Worm (Caenorhabditis elegans) whole organism, L1 larva: ENCODE data around the gene eif-2Bdelta.

Source experiments
- C16A3.4 ChIP-seq: fragments of 150-350 bp; optimal IDR thresholded peaks from 2 replicates; lab custom pipeline; 2014; ENCODE audit warnings: missing biosample characterization, missing genetic modification characterization
- Y116A8C.19 ChIP-seq: sonication (generic microtip); optimal IDR thresholded peaks from 2 replicates; lab custom pipeline; 2016; ENCODE audit warnings: missing compliant biosample characterization, missing genetic modification characterization, borderline replicate concordance
- aha-1 ChIP-seq: fragments of 150-350 bp; optimal IDR thresholded peaks from 2 replicates; lab custom pipeline; 2014; ENCODE audit warnings: missing biosample characterization, missing genetic modification characterization
- aly-2 ChIP-seq: fragments of 150-350 bp; optimal IDR thresholded peaks from 2 replicates; lab custom pipeline; 2014; ENCODE audit warnings: missing biosample characterization, missing genetic modification characterization
- ama-1 ChIP-seq: fragments of 150-350 bp; optimal IDR thresholded peaks from 2 replicates; lab custom pipeline; 2014
- ceh-63 ChIP-seq: fragments of 200-800 bp; sonication (Bioruptor generic); optimal IDR thresholded peaks from 2 replicates; lab custom pipeline; 2018; ENCODE audit warnings: mild to moderate bottlenecking, missing genetic modification characterization, missing compliant biosample characterization
- ceh-82 ChIP-seq, 3 experiments: fragments of 150-350 bp in 1 of 3; sonication (generic microtip) in 2 of 3; optimal IDR thresholded peaks; 2 replicates each; lab custom pipeline; 2014 to 2017; ENCODE audit warnings: missing biosample characterization in 3 of 3, missing genetic modification characterization in 3 of 3
- ceh-88 ChIP-seq: fragments of 200-800 bp; sonication (Bioruptor generic); IDR thresholded peaks from 2 replicates; pipeline ENCODE4 v1.3.6; 2022; ENCODE audit warnings: missing genetic modification characterization, missing compliant biosample characterization
- dpl-1 ChIP-seq, 3 experiments: fragments of 150-350 bp in 2 of 3; sonication (generic microtip) in 1 of 3; optimal IDR thresholded peaks; 2 replicates each; lab custom pipeline; 2014 to 2017; ENCODE audit warnings: missing biosample characterization in 3 of 3, missing genetic modification characterization in 3 of 3, missing genetic modification reagents in 3 of 3
- efl-1 ChIP-seq, 4 experiments: fragments of 150-350 bp; optimal IDR thresholded peaks in 3 of 4; peaks in 1 of 4; 1 replicate in 1 of 4; 2 replicates in 3 of 4; lab custom pipeline; 2014; ENCODE audit warnings: missing biosample characterization in 2 of 4, missing genetic modification characterization in 2 of 4, missing genetic modification reagents in 2 of 4
- egl-27 ChIP-seq, 2 experiments: fragments of 150-350 bp in 1 of 2; sonication (generic microtip); optimal IDR thresholded peaks; 3 replicates each; lab custom pipeline; 2017 to 2018; ENCODE audit warnings: missing biosample characterization in 2 of 2, missing genetic modification characterization in 2 of 2, missing genetic modification reagents in 2 of 2
- elt-2 ChIP-seq: sonication (generic microtip); optimal IDR thresholded peaks from 2 replicates; lab custom pipeline; 2016; ENCODE audit warnings: missing genetic modification characterization, mild to moderate bottlenecking, inconsistent platforms, missing compliant biosample characterization, missing genetic modification reagents
- elt-3 ChIP-seq, 6 experiments: fragments of 150-350 bp in 1 of 6; sonication (generic microtip); optimal IDR thresholded peaks; 2 replicates each; lab custom pipeline; 2017 to 2018; ENCODE audit warnings: missing biosample characterization in 6 of 6, missing genetic modification characterization in 6 of 6, inconsistent platforms in 1 of 6
- fkh-10 ChIP-seq: sonication (generic microtip); optimal IDR thresholded peaks from 2 replicates; lab custom pipeline; 2017; ENCODE audit warnings: missing biosample characterization, missing genetic modification reagents, missing genetic modification characterization
- fkh-4 ChIP-seq: sonication (generic microtip); optimal IDR thresholded peaks from 2 replicates; lab custom pipeline; 2016; ENCODE audit warnings: missing compliant biosample characterization, missing genetic modification characterization, borderline replicate concordance
- fkh-8 ChIP-seq: sonication (generic microtip); optimal IDR thresholded peaks from 2 replicates; lab custom pipeline; 2016; ENCODE audit warnings: mild to moderate bottlenecking, missing genetic modification characterization, missing compliant biosample characterization
- fos-1 ChIP-seq: fragments of 150-350 bp; optimal IDR thresholded peaks from 2 replicates; lab custom pipeline; 2014; ENCODE audit warnings: missing biosample characterization, missing genetic modification characterization
- grh-1 ChIP-seq: fragments of 200-800 bp; sonication (Bioruptor generic); IDR thresholded peaks from 2 replicates; pipeline ENCODE4 v1.3.6; 2022; ENCODE audit warnings: missing genetic modification reagents, missing genetic modification characterization, missing compliant biosample characterization
- hlh-17 ChIP-seq: fragments of 200-800 bp; sonication (Bioruptor generic); optimal IDR thresholded peaks from 2 replicates; lab custom pipeline; 2018; ENCODE audit warnings: missing genetic modification characterization, mild to moderate bottlenecking, missing compliant biosample characterization, moderate library complexity, borderline replicate concordance
- hlh-4 ChIP-seq: sonication (generic microtip); optimal IDR thresholded peaks from 2 replicates; lab custom pipeline; 2016; ENCODE audit warnings: mild to moderate bottlenecking, missing genetic modification characterization, missing compliant biosample characterization
- hpl-2 ChIP-seq: fragments of 150-350 bp; optimal IDR thresholded peaks from 2 replicates; lab custom pipeline; 2014; ENCODE audit warnings: missing biosample characterization, missing genetic modification reagents, missing genetic modification characterization
- irx-1 ChIP-seq: sonication (generic microtip); optimal IDR thresholded peaks from 2 replicates; lab custom pipeline; 2016; ENCODE audit warnings: missing genetic modification characterization, missing compliant biosample characterization
- isw-1 ChIP-seq: fragments of 200-800 bp; sonication (Bioruptor generic); IDR thresholded peaks from 2 replicates; pipeline ENCODE4 v1.3.6; 2022; ENCODE audit warnings: missing genetic modification characterization, missing compliant biosample characterization
- jun-1 ChIP-seq: fragments of 150-350 bp; optimal IDR thresholded peaks from 2 replicates; lab custom pipeline; 2014; ENCODE audit warnings: missing biosample characterization, missing genetic modification reagents, missing genetic modification characterization
- lin-14 ChIP-seq: fragments of 200-800 bp; sonication (Bioruptor generic); optimal IDR thresholded peaks from 2 replicates; lab custom pipeline; 2018; ENCODE audit warnings: mild to moderate bottlenecking, missing genetic modification characterization, moderate library complexity, missing compliant biosample characterization
- lin-15B ChIP-seq: fragments of 150-350 bp; sonication (generic microtip); optimal IDR thresholded peaks from 3 replicates; lab custom pipeline; 2014; ENCODE audit warnings: missing biosample characterization, missing genetic modification characterization
- lin-35 ChIP-seq, 2 experiments: fragments of 150-350 bp; optimal IDR thresholded peaks; 2 replicates each; lab custom pipeline; 2014; ENCODE audit warnings: missing biosample characterization in 2 of 2, missing genetic modification characterization in 2 of 2, missing genetic modification reagents in 2 of 2
- lin-39 ChIP-seq: fragments of 150-350 bp; optimal IDR thresholded peaks from 2 replicates; lab custom pipeline; 2014; ENCODE audit warnings: missing biosample characterization, missing genetic modification reagents, missing genetic modification characterization
- lir-3 ChIP-seq: sonication (generic microtip); optimal IDR thresholded peaks from 2 replicates; lab custom pipeline; 2016; ENCODE audit warnings: mild to moderate bottlenecking, missing genetic modification characterization, moderate library complexity, missing compliant biosample characterization; ENCODE audit not compliant: poor library complexity
- lsy-2 ChIP-seq, 2 experiments: fragments of 150-350 bp; optimal IDR thresholded peaks; 2 replicates each; lab custom pipeline; 2014; ENCODE audit warnings: missing biosample characterization in 2 of 2, missing genetic modification characterization in 2 of 2
- mdl-1 ChIP-seq, 2 experiments: fragments of 150-350 bp; optimal IDR thresholded peaks; 2 replicates each; lab custom pipeline; 2014 to 2017; ENCODE audit warnings: missing biosample characterization in 2 of 2, missing genetic modification characterization in 2 of 2, inconsistent platforms in 1 of 2
- mef-2 ChIP-seq: fragments of 150-350 bp; optimal IDR thresholded peaks from 2 replicates; lab custom pipeline; 2014; ENCODE audit warnings: missing biosample characterization, missing genetic modification characterization
- nhr-11 ChIP-seq: fragments of 150-350 bp; optimal IDR thresholded peaks from 2 replicates; lab custom pipeline; 2014; ENCODE audit warnings: missing biosample characterization, missing genetic modification characterization
- nhr-12 ChIP-seq: sonication (generic microtip); optimal IDR thresholded peaks from 2 replicates; lab custom pipeline; 2017; ENCODE audit warnings: missing biosample characterization, missing genetic modification characterization
- nhr-19 ChIP-seq: fragments of 200-800 bp; sonication (Bioruptor generic); conservative IDR thresholded peaks from 2 replicates; pipeline ENCODE4 v1.3.6; 2022; ENCODE audit warnings: missing genetic modification characterization, missing compliant biosample characterization
- nhr-20 ChIP-seq: sonication (generic microtip); optimal IDR thresholded peaks from 2 replicates; lab custom pipeline; 2016; ENCODE audit warnings: mild to moderate bottlenecking, missing genetic modification characterization, missing compliant biosample characterization
- nhr-237 ChIP-seq: fragments of 150-350 bp; optimal IDR thresholded peaks from 2 replicates; lab custom pipeline; 2014; ENCODE audit warnings: missing biosample characterization, missing genetic modification characterization
- nhr-76 ChIP-seq: sonication (generic microtip); optimal IDR thresholded peaks from 2 replicates; lab custom pipeline; 2017; ENCODE audit warnings: missing biosample characterization, missing genetic modification characterization
- nhr-77 ChIP-seq: fragments of 150-350 bp; optimal IDR thresholded peaks from 2 replicates; lab custom pipeline; 2014; ENCODE audit warnings: missing biosample characterization, missing genetic modification characterization
- nhr-85 ChIP-seq: sonication (generic microtip); peaks from one replicate; lab custom pipeline; 2016; ENCODE audit warnings: missing genetic modification characterization, inconsistent platforms, missing compliant biosample characterization
- pax-3 ChIP-seq: fragments of 200-800 bp; sonication (Bioruptor generic); optimal IDR thresholded peaks from 2 replicates; lab custom pipeline; 2018; ENCODE audit warnings: mild to moderate bottlenecking, missing genetic modification characterization, moderate library complexity, missing compliant biosample characterization
- pqm-1 ChIP-seq: sonication (generic microtip); optimal IDR thresholded peaks from 3 replicates; lab custom pipeline; 2017; ENCODE audit warnings: missing biosample characterization, missing genetic modification characterization
- rnt-1 ChIP-seq: sonication (generic microtip); optimal IDR thresholded peaks from 2 replicates; lab custom pipeline; 2016; ENCODE audit warnings: mild to moderate bottlenecking, missing genetic modification characterization, moderate library complexity, missing compliant biosample characterization
- skn-1 ChIP-seq: fragments of 150-350 bp; optimal IDR thresholded peaks from 2 replicates; lab custom pipeline; 2014; ENCODE audit warnings: missing biosample characterization, missing genetic modification characterization
- sptf-1 ChIP-seq: fragments of 150-350 bp; optimal IDR thresholded peaks from 2 replicates; lab custom pipeline; 2014; ENCODE audit warnings: missing biosample characterization, missing genetic modification characterization
- sup-37 ChIP-seq: fragments of 200-800 bp; sonication (Bioruptor generic); optimal IDR thresholded peaks from 2 replicates; lab custom pipeline; 2018; ENCODE audit warnings: mild to moderate bottlenecking, missing genetic modification characterization, missing compliant biosample characterization
- tbx-2 ChIP-seq: sonication (generic microtip); optimal IDR thresholded peaks from 2 replicates; lab custom pipeline; 2016; ENCODE audit warnings: missing genetic modification characterization, missing compliant biosample characterization
- tlp-1 ChIP-seq: fragments of 150-350 bp; optimal IDR thresholded peaks from 2 replicates; lab custom pipeline; 2014; ENCODE audit warnings: missing biosample characterization, missing genetic modification characterization
- unc-130 ChIP-seq: fragments of 150-350 bp; optimal IDR thresholded peaks from 2 replicates; lab custom pipeline; 2017; ENCODE audit warnings: missing biosample characterization, missing genetic modification characterization, inconsistent platforms
- unc-30 ChIP-seq: sonication (generic microtip); optimal IDR thresholded peaks from 2 replicates; lab custom pipeline; 2017; ENCODE audit warnings: missing biosample characterization, missing genetic modification characterization
- unc-62 ChIP-seq: fragments of 150-350 bp; optimal IDR thresholded peaks from 2 replicates; lab custom pipeline; 2014; ENCODE audit warnings: missing biosample characterization, missing genetic modification reagents, missing genetic modification characterization
- xbp-1 ChIP-seq: sonication (generic microtip); optimal IDR thresholded peaks from 2 replicates; lab custom pipeline; 2016; ENCODE audit warnings: missing genetic modification characterization, missing compliant biosample characterization
- ztf-4 ChIP-seq: fragments of 150-350 bp; optimal IDR thresholded peaks from 2 replicates; lab custom pipeline; 2014; ENCODE audit warnings: missing biosample characterization, missing genetic modification characterization

eif-2Bdelta gene

DNA sequence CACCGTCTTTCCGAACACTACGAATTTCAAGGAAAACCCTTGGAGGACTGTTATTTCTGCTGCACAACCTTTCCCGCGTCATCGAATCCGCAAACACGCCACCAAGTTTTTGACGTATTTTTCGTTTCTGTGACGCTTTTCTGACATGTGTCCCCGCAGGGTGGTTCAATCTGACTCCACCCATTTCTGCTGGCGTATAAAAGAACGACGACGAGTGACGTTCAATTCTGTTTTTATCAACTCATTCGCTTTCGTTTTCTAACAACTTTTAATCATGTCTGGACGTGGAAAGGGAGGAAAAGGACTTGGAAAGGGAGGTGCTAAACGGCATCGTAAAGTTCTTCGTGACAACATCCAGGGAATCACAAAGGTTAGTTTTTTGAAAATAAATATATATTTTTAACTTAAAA lies 33.2 kb downstream of the eif-2Bdelta start, which contains the start of gene his-37:
Gene his-37 (plus strand): TSS at position 246 of the 410 bp plus-strand sequence.
- TF ChIP-seq lin-15B: peak; percentile 92
- TF ChIP-seq ceh-63 (GFP tag; lab: Kevin White, UChicago): peak; percentile 43
- TF ChIP-seq ztf-4 (tag; lab: Kevin White, UChicago): peak; percentile 98
- TF ChIP-seq skn-1 (tag; lab: Kevin White, UChicago): peak; percentile 94
- peak; percentile 95 for TF ChIP-seq irx-1 (tag; lab: Kevin White, UChicago)
- peak; percentile 97 for TF ChIP-seq nhr-11
- TF ChIP-seq efl-1 (optimal IDR thresholded peaks at IDR 0.05; lab: Kevin White, UChicago): peak; percentile 93 to 96
- peak; percentile 81 to 99 for TF ChIP-seq efl-1 (GFP tag; optimal IDR thresholded peaks at IDR 0.05 in 1 of 2; lab: Kevin White, UChicago)
- peak; percentile 99 for TF ChIP-seq ceh-88 (GFP tag; lab: Robert Waterston, UW)
- TF ChIP-seq Y116A8C.19: no peak
- TF ChIP-seq lin-39 (tag; lab: Kevin White, UChicago): peak; percentile 90
- peak; percentile 79 for TF ChIP-seq fkh-4 (tag; lab: Kevin White, UChicago)
- peak; percentile 78 to 99 (median 98) for TF ChIP-seq elt-3 (tag; optimal IDR thresholded peaks at IDR 0.05; lab: Kevin White, UChicago)
- peak; percentile 92 for TF ChIP-seq mef-2
- peak; percentile 98 for TF ChIP-seq rnt-1 (tag; lab: Kevin White, UChicago)
- TF ChIP-seq isw-1 (GFP tag; lab: Robert Waterston, UW): peak; percentile 95
- peak; percentile 97 to 99 (median 99) for TF ChIP-seq ceh-82 (tag; optimal IDR thresholded peaks at IDR 0.05; lab: Kevin White, UChicago)
- peak; percentile 99 for TF ChIP-seq pax-3 (tag; lab: Kevin White, UChicago)
- peak; percentile 83 for TF ChIP-seq egl-27 (tag; optimal IDR thresholded peaks at IDR 0.05; lab: Kevin White, UChicago)
- TF ChIP-seq elt-2 (tag; lab: Kevin White, UChicago): peak; percentile 92
- TF ChIP-seq lsy-2 (tag; optimal IDR thresholded peaks at IDR 0.05; lab: Kevin White, UChicago): peak; percentile 95 to 97
- peak; percentile 94 for TF ChIP-seq nhr-76 (tag; lab: Kevin White, UChicago)
- peak; percentile 99 for TF ChIP-seq nhr-20 (tag; lab: Kevin White, UChicago)
- peak; percentile 63 for TF ChIP-seq nhr-12 (tag; lab: Kevin White, UChicago)
- peak; percentile 99 for TF ChIP-seq nhr-77 (tag; lab: Kevin White, UChicago)
- TF ChIP-seq xbp-1 (tag; lab: Kevin White, UChicago): peak; percentile 99
- peak; percentile 30 to 97 for TF ChIP-seq mdl-1 (tag; optimal IDR thresholded peaks at IDR 0.05; lab: Kevin White, UChicago)
- peak; percentile 100 for TF ChIP-seq lin-14
- peak; percentile 85 for TF ChIP-seq pqm-1 (tag; lab: Kevin White, UChicago)
- TF ChIP-seq nhr-19 (GFP tag; lab: Robert Waterston, UW): peak; percentile 99
- peak; percentile 99 for TF ChIP-seq unc-130 (tag; lab: Kevin White, UChicago)
- peak; percentile 99 for TF ChIP-seq nhr-85
- no peak for TF ChIP-seq hlh-17 (GFP tag; lab: Kevin White, UChicago)
- peak; percentile 90 for TF ChIP-seq aly-2 (tag; lab: Kevin White, UChicago)
- peak; percentile 90 for TF ChIP-seq ama-1
- TF ChIP-seq lin-35 (GFP tag; optimal IDR thresholded peaks at IDR 0.05; lab: Kevin White, UChicago): peak; percentile 89 to 95
- peak; percentile 98 for TF ChIP-seq tbx-2 (tag; lab: Kevin White, UChicago)
- peak; percentile 97 for TF ChIP-seq nhr-237 (tag; lab: Kevin White, UChicago)
- TF ChIP-seq fos-1 (tag; lab: Kevin White, UChicago): peak; percentile 97
- TF ChIP-seq unc-62: peak; percentile 88
- no peak for TF ChIP-seq tlp-1
- peak; percentile 99 for TF ChIP-seq fkh-10 (GFP tag; lab: Kevin White, UChicago)
- peak; percentile 97 for TF ChIP-seq hpl-2
- TF ChIP-seq sup-37 (GFP tag; lab: Kevin White, UChicago): peak; percentile 92
- TF ChIP-seq unc-30 (tag; lab: Kevin White, UChicago): no peak
- peak; percentile 92 for TF ChIP-seq lir-3 (tag; lab: Kevin White, UChicago)
- TF ChIP-seq aha-1 (tag; lab: Kevin White, UChicago): peak; percentile 47
- TF ChIP-seq C16A3.4: peak; percentile 99
- no peak for TF ChIP-seq sptf-1 (tag; lab: Kevin White, UChicago)
- peak; percentile 98 for TF ChIP-seq grh-1
- TF ChIP-seq dpl-1 (GFP tag; optimal IDR thresholded peaks at IDR 0.05; lab: Kevin White, UChicago): peak; percentile 83 to 89 (median 85)
- peak; percentile 99 for TF ChIP-seq jun-1
- TF ChIP-seq hlh-4 (tag; lab: Kevin White, UChicago): no peak
- TF ChIP-seq fkh-8 (tag; lab: Kevin White, UChicago): peak; percentile 100
